Worm (Caenorhabditis elegans): ENCODE data around the gene asp-5.
A peak's percentile ranks its signal among the peaks of the same experiment; 100 is the strongest.

asp-5 gene

DNA sequence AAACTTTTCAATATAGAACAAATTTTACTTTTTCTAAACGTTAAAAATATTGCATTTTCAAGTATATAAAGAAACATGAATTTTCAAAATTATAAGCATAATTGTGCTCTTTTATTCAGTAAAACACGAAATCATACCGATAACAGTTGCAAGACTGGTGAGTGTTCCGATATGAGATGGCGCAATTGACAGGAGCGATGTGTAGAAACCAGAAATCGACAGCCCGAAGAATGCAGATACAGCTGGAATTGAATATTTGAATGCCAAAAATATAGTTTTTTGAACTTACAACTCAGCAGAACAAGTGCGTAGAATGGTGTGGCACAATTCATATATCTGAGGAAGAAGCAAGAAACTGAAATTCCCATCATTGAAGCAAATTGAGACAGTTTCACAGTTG is 10.7 kb downstream of the asp-5 start:
- no peak for TF ChIP-seq him-1 (tag; optimal IDR thresholded peaks at IDR 0.05)
- no peak for TF ChIP-seq W03F9.2 (tag; optimal IDR thresholded peaks at IDR 0.05)
- TF ChIP-seq dao-5 (tag; optimal IDR thresholded peaks at IDR 0.05): no peak

DNA sequence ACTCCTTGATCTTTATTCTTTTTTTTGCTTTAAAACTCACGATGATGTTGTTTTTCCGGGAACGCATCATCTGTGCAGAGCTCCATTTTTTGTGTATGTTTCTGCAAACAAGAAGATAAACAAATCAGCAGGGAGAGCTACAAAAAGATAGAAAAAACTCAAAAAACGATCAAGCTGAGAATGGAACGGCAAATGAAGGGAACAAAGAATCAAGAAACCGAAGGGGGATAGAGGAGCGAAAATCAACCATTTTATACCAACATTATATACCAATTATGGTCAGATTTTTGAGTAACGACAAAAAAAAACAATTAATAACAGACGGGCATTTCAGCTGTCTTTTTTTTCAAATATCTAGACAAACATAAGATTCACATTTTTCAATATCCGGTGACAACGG is 12.6 kb downstream of the asp-5 start, which contains the start of gene slc-17.5:
Gene slc-17.5 (minus strand): TSS at position 101 of the 400 bp plus-strand sequence.
- TF ChIP-seq him-1 (tag; optimal IDR thresholded peaks at IDR 0.05) (no peak), W03F9.2 (tag; optimal IDR thresholded peaks at IDR 0.05) (no peak), dao-5 (tag; optimal IDR thresholded peaks at IDR 0.05) (no peak)

DNA sequence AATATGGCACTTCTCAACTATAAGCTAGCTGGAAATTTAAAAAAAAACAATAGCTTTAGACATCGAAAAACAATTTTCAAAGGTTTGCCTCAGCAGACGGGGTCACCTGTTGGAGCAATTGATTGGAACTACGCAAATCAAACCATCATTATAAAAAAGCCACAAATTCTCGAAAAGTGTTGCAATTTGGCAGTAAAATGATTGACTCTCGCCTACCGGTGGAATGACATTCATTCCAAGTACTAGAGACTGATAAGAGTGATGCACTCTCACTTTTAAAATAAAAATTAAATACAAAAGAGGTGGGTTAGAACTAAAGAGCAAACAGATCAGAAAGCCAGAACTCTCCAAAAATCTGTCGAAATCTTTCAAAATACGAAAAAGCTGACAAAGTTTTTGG is 13.3 kb downstream of the asp-5 start:
- no peak for TF ChIP-seq him-1 (tag; optimal IDR thresholded peaks at IDR 0.05)
- TF ChIP-seq W03F9.2 (tag; optimal IDR thresholded peaks at IDR 0.05): no peak
- no peak for TF ChIP-seq dao-5 (tag; optimal IDR thresholded peaks at IDR 0.05)

DNA sequence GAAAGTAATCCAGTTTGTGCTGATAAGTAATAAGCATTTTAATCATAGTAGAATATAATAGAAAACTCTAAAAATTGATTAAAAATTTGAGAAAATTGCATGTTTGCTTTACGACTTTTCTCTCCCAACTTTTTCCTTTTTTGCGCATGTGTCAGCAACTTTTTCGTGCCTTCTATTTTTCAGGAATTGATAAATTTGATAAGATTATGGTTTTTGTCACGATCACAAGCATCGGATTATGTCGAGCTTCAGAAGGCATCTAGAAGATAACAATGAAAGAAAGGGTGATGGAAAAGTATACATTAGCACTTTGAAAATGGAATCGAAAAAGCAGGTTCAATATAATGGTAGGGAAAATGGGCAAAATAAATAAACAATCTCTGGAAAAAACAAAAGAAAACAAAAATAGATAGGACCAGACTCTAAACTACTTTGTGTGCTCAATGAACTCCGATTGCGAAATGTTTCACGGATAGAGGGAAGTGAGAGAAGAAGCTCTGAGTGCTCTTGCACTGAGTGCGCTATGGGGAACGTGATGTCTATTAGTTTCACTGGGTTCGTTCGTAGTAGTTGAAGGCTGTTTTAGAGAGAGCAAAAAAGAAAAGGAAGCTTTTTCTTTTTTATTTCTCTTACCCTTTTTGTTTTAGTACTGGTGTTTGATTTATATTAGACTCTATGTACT is 16.1 kb downstream of the asp-5 start:
- TF ChIP-seq dao-5 (tag; optimal IDR thresholded peaks at IDR 0.05) (no peak), W03F9.2 (tag; optimal IDR thresholded peaks at IDR 0.05) (no peak)

DNA sequence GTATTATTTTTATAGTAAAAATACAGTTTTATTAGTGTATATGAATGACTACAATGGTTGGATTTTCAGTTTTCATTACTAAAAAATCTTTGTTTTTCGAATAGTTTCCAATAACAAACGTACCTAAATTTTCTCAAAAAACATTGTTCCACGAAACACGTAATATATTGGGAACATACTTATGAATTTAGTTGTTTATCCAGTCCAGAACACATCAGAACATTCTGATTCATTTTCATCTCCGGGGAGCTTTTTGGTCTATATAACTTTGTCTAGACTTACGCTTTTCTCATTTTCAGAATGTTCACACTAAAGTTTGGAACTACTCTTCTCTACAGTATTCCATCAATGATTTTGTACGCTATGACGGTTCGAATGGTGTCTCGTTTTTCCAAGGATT is 19.6 kb downstream of the asp-5 start, which contains the start of gene srg-33:
Gene srg-33 (plus strand): TSS at position 301 of the 400 bp plus-strand sequence.
- no peak for TF ChIP-seq dao-5 (tag; optimal IDR thresholded peaks at IDR 0.05)
- no peak for TF ChIP-seq W03F9.2 (tag; optimal IDR thresholded peaks at IDR 0.05)
- TF ChIP-seq him-1 (tag; optimal IDR thresholded peaks at IDR 0.05): no peak

DNA sequence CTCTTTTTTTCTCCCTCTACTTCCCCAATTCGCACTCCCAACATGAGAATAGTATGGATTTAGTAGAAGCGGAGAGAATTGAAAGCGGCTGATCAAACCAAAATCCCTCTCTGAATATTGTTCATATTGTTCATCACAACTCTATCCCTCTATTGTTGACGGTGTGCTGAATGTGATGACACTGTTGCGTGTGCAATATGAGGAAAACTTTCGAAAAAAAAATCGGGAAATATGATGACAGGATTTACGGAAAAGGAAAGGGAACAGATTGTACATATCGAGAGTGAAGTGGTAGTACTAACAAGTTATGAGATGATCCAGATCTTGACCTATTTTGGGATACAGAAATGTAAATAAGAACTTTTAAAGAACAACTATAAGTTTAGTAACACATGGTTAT is 23.7 kb downstream of the asp-5 start, which contains the start of gene smex-1:
Gene smex-1 (minus strand): TSS at position 101 of the 400 bp plus-strand sequence.
- TF ChIP-seq W03F9.2 (tag; optimal IDR thresholded peaks at IDR 0.05) (no peak), him-1 (tag; optimal IDR thresholded peaks at IDR 0.05) (no peak), dao-5 (tag; optimal IDR thresholded peaks at IDR 0.05) (no peak)

DNA sequence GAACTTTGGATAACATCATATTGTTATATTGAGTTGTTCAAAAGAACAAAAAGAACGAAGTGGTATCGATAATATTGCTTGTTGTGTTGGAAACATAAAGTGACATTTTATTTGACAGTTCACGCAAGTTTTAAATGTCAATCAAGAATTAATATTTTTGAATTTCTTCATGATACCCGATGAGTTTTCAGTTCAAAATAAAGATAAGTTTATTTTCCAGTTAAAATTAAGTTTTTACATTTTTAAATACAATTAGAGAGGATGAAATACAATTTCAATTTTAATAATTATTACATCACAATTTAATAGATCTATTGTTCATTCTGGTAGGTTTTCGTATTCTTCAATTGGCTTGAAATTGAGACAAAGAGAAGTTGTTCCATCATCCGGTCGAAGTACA is 25.3 kb downstream of the asp-5 start, which contains the start of gene W02D7.4:
Gene W02D7.4 (minus strand): TSS at position 101 of the 400 bp plus-strand sequence.
- no peak for TF ChIP-seq W03F9.2 (tag; optimal IDR thresholded peaks at IDR 0.05)
- TF ChIP-seq him-1 (tag; optimal IDR thresholded peaks at IDR 0.05): no peak
- no peak for TF ChIP-seq dao-5 (tag; optimal IDR thresholded peaks at IDR 0.05)

DNA sequence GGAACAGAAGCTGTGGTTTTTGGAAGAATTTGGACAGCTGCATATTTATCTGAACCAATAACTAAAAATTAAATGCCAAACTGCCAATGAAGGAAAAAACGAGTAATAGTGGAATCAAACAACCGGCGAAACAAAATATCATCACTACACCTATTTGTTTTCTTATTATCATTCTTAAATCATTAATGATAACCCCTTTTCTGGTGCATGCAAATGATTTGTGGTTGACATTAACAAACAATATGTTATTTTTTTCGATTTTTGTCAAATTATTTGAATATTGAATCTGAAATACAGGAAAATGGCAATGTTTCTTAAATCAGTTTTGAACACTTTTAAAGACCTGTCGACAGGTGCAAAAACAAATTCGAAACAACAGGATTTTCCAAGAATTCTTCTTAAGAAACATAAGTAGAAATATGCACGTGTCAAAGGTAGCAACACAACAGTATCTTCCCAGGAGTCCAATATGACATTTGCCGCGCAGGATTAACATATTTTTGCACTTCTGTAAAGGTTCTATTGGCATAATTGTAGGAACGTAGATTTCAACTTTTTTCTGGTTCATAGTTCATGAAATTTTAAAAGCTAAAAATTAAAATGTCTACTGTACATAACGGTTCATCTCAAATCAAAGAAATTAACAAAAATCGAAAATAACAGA is 27.1 kb downstream of the asp-5 start, which contains the start of gene W02D7.5:
Gene W02D7.5 (minus strand): TSS at position 51 of the 664 bp plus-strand sequence.
- TF ChIP-seq dao-5 (tag; optimal IDR thresholded peaks at IDR 0.05) (no peak), W03F9.2 (tag; optimal IDR thresholded peaks at IDR 0.05) (no peak), him-1 (tag; optimal IDR thresholded peaks at IDR 0.05) (no peak)

DNA sequence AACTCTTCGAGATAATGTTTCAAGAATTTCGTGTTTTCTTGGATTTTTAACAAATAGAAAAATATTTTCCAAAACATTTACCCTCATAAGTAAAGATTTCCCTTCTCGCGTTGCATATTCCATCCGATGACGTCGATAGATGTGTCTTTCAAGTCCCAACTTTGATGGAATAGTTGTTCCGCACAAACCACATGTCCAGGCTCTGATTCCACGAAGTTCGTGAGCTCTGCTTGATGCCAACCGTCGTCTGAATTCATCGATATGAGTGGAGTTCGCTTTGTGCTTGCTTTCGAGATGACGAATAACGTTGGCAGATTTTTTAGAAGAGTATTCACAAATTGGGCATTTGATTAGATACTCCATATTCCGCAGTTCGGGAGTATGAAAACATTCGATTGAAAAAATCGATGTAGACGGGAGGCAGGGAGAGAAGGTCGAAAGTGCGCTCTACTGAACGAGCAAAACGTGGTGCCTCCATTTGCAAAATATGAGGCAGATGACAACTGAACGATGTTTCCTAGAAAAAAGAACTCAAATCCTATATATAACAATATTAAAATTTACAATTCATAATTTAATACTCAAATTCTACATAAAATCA is 28.9 kb downstream of the asp-5 start, which contains the start of gene W02D7.6:
Gene W02D7.6 (minus strand): TSS at position 573 of the 601 bp plus-strand sequence.
- TF ChIP-seq W03F9.2 (tag; optimal IDR thresholded peaks at IDR 0.05): peak; percentile 42
- TF ChIP-seq dao-5 (tag; optimal IDR thresholded peaks at IDR 0.05): no peak
- no peak for TF ChIP-seq him-1 (tag; optimal IDR thresholded peaks at IDR 0.05)

DNA sequence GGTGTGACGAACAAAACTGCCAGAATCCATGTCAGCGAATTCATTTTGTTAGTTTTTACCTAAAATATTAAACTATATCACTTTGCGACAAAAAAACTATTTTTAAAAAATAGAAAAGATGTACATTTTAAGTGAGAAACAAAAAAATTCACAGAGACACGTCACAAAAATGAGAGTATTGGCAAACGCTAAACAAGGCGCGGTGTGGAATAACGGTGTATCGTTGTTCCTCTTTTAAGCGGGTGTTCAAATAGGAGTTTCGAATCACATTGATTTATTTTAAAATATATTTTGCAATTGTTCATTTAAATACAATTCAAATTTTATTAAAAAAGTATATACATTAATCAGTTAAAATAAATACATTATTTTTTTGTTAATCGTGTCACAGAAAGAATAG is 30.3 kb downstream of the asp-5 start, which contains the start of gene sel-9:
Gene sel-9 (minus strand): TSS at position 59 of the 400 bp plus-strand sequence.
- TF ChIP-seq him-1 (tag; optimal IDR thresholded peaks at IDR 0.05): no peak
- no peak for TF ChIP-seq dao-5 (tag; optimal IDR thresholded peaks at IDR 0.05)
- no peak for TF ChIP-seq W03F9.2 (tag; optimal IDR thresholded peaks at IDR 0.05)

DNA sequence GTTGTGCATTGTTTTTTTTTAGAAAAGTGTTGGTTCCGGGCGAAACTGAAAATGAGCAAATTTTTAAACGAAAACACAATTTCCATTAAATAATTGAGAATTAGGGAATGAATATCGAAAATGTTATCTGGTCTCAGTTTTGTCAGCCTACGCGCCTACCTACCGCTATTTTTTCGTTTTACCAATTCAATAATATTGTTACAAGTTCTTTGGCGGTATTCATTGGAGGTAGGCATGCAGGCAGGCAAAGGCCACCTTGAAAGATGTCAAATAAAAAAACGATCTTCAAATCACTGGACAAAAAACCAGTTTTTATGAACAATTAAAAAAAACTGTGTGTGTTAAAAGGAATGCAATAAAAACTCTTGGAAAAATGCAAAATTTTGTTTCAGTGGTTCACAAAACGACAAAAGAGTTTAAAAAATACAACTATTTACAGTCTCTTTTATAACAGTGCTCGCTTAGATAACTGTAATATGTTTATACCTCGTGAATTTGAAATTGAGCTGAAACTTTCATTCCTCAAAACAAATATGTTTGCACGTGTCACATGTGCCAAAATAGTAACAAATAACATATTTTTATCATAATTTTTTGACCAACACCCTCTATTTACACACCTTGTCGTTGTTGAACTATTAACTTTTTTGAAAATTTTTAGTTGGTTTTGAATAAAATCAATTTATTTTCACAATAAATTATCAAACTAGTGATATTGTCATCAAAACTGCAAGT is 32.4 kb downstream of the asp-5 start, which contains the start of gene W02D7.11:
Gene W02D7.11 (minus strand): TSS at position 51 of the 735 bp plus-strand sequence.
- TF ChIP-seq him-1 (tag; optimal IDR thresholded peaks at IDR 0.05): no peak
- TF ChIP-seq dao-5 (tag; optimal IDR thresholded peaks at IDR 0.05): no peak
- no peak for TF ChIP-seq W03F9.2 (tag; optimal IDR thresholded peaks at IDR 0.05)

DNA sequence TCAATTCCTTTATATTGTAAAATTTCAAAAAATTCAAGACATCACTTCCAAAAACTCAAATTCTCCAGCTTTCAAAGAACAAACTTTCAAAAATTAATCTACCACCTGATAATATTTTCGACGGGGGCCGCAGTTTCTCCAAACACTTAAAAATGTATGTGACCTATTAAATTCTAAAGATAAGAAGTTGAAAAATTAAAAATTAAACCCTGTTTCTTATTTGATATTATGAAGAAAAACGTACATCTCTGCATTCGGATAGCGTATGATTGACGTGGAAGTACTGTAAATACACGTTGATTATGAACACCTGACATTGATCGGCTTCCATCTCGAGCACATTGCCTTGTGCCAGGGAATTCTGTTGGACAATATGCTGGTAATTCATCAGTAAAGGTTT is 33.8 kb downstream of the asp-5 start:
- TF ChIP-seq W03F9.2 (tag; optimal IDR thresholded peaks at IDR 0.05) (no peak), dao-5 (tag; optimal IDR thresholded peaks at IDR 0.05) (no peak), him-1 (tag; optimal IDR thresholded peaks at IDR 0.05) (no peak)

DNA sequence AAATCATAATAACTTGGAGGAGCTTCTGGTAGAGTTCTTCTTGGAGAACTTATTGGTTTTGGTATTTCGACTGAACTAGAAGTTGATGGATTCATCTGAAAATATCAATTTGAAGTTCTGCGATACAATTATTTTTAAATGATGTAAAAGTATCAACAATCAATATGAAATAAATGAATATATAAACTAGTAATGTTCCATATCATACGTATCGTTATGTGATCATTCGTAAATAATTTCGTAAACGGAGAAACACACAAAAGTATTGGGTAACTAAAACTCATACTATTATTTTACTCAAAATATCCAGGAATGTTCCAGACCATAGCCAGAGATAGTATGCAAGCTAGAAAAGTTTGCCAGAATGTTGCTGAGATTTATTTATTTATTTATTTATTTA is 34.2 kb downstream of the asp-5 start, which contains the start of gene W02D7.8:
Gene W02D7.8 (minus strand): TSS at position 101 of the 400 bp plus-strand sequence.
- TF ChIP-seq W03F9.2 (tag; optimal IDR thresholded peaks at IDR 0.05) (no peak), him-1 (tag; optimal IDR thresholded peaks at IDR 0.05) (no peak), dao-5 (tag; optimal IDR thresholded peaks at IDR 0.05) (no peak)
